Fruit fly (Drosophila melanogaster) whole organism: ENCODE results near the gene FucTA.

Source experiments
- CG8478 ChIP-seq: fragments of >200 bp; optimal IDR thresholded peaks from 2 replicates; lab custom pipeline; 2018; ENCODE audit warnings: inconsistent platforms
- EcR ChIP-seq, 2 experiments: fragments of >200 bp; optimal IDR thresholded peaks; 2 replicates each; lab custom pipeline; 2017; ENCODE audit warnings: missing biosample characterization in 2 of 2, missing genetic modification characterization in 2 of 2, missing genetic modification reagents in 2 of 2
- pan ChIP-seq: fragments of >200 bp; optimal IDR thresholded peaks from 2 replicates; lab custom pipeline; 2017
- psq ChIP-seq: fragments of >200 bp; optimal IDR thresholded peaks from 2 replicates; lab custom pipeline; 2017
- usp ChIP-seq: fragments of >200 bp; optimal IDR thresholded peaks from 2 replicates; lab custom pipeline; 2017; ENCODE audit warnings: missing biosample characterization, missing genetic modification characterization, mixed read lengths

DNA sequence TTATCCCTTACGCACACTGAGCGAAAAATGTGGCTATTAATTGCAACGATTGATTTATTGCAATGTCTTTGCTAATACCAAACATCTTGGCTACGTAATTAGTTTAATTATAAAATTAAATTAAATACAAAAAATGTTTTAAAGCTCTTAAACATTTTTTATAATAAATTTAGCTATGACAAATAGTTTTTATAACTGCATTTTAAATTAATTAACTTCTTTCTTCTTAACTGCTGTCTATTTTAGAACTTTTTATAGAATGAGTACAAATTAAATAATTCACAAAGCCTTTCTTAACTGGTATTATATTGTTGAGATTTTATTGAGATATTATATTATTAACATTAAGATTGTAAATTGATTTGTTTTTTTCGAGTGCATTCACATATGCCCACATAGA is 27.9 kb downstream of the FucTA start:
- TF ChIP-seq CG8478 (lab: Kevin White, UChicago) (no peak), psq (lab: Kevin White, UChicago) (no peak), usp (GFP tag; lab: Kevin White, UChicago) (no peak), pan (no peak), EcR (GFP tag; optimal IDR thresholded peaks at IDR 0.05; lab: Kevin White, UChicago) (no peak)
